Worm (Caenorhabditis elegans): ENCODE measurements around the gene igcm-2.

DNA sequence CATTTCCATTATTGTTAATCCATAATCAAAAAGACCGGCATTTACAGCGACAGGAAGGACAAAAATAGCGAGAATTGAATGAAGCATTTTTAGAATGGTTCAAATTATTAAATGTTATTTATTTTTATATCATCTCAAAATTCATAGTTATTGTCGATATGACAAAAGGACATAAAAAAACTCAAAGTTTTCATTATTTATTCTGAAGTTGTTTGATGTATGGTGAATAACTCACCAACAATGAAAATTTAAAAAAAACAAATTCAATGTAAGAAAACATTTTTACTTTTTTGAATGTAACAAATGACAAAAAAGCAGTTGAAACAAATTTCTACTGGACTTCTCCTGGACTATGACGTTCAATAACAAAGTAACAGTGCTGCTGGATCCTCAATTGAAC lies 49.1 kb upstream of the igcm-2 start, which contains the start of gene K10C2.14:
- no peak for TF ChIP-seq egl-18 (GFP tag; IDR thresholded peaks at IDR 0.05)
- no peak for TF ChIP-seq K12H6.12 (tag; optimal IDR thresholded peaks at IDR 0.05)
- no peak for TF ChIP-seq pha-4 (tag; optimal IDR thresholded peaks at IDR 0.05)
- no peak for TF ChIP-seq ccch-3 (GFP tag; optimal IDR thresholded peaks at IDR 0.05)
- no peak for TF ChIP-seq sptf-2 (GFP tag; optimal IDR thresholded peaks at IDR 0.05)
- no peak for TF ChIP-seq fkh-3 (tag; optimal IDR thresholded peaks at IDR 0.05)
- no peak for TF ChIP-seq ZK185.1 (tag; optimal IDR thresholded peaks at IDR 0.05; ENCODE audit: poor library complexity, severe bottlenecking)
- no peak for TF ChIP-seq hmg-1.2 (GFP tag; IDR thresholded peaks at IDR 0.05)
- no peak for TF ChIP-seq ceh-79 (tag; optimal IDR thresholded peaks at IDR 0.05)
- TF ChIP-seq ceh-100 (GFP tag; IDR thresholded peaks at IDR 0.05): no peak
- TF ChIP-seq let-607 (tag; optimal IDR thresholded peaks at IDR 0.05): no peak

All from whole organism, young adult.